Worm (Caenorhabditis elegans) whole organism, L2 larva: ENCODE measurements around the gene F41E6.15.

ENCODE experiments used
- F13H6.1 ChIP-seq: sonication (generic microtip); optimal IDR thresholded peaks from 2 replicates; lab custom pipeline; 2016; ENCODE audit warnings: missing genetic modification characterization, missing compliant biosample characterization
- R02D3.7 ChIP-seq: fragments of 150-350 bp; optimal IDR thresholded peaks from 2 replicates; lab custom pipeline; 2014; ENCODE audit warnings: missing biosample characterization, missing genetic modification characterization
- Y55F3AM.14 ChIP-seq: fragments of 200-800 bp; sonication (Bioruptor generic); optimal IDR thresholded peaks from 2 replicates; lab custom pipeline; 2018; ENCODE audit warnings: mild to moderate bottlenecking, missing genetic modification characterization, missing compliant biosample characterization
- ZK546.5 ChIP-seq: sonication (generic microtip); optimal IDR thresholded peaks from 2 replicates; lab custom pipeline; 2017; ENCODE audit warnings: missing biosample characterization, missing genetic modification characterization
- alr-1 ChIP-seq: fragments of 150-350 bp; optimal IDR thresholded peaks from 2 replicates; lab custom pipeline; 2014; ENCODE audit warnings: missing biosample characterization, missing genetic modification characterization
- aly-2 ChIP-seq: fragments of 150-350 bp; optimal IDR thresholded peaks from 2 replicates; lab custom pipeline; 2014; ENCODE audit warnings: missing biosample characterization, missing genetic modification characterization
- ama-1 ChIP-seq: fragments of 150-350 bp; optimal IDR thresholded peaks from 2 replicates; lab custom pipeline; 2018; ENCODE audit warnings: inconsistent platforms
- blmp-1 ChIP-seq: sonication (generic microtip); optimal IDR thresholded peaks from 2 replicates; lab custom pipeline; 2017; ENCODE audit warnings: missing genetic modification characterization, mild to moderate bottlenecking, missing compliant biosample characterization, antibody characterized with exemption, moderate library complexity; ENCODE audit not compliant: insufficient read depth
- ceh-16 ChIP-seq: fragments of 150-350 bp; optimal IDR thresholded peaks from 2 replicates; lab custom pipeline; 2014; ENCODE audit warnings: missing biosample characterization, missing genetic modification characterization
- crh-2 ChIP-seq: sonication (generic microtip); optimal IDR thresholded peaks from 2 replicates; lab custom pipeline; 2017; ENCODE audit warnings: missing biosample characterization, missing genetic modification characterization
- egl-27 ChIP-seq: sonication (generic microtip); optimal IDR thresholded peaks from 3 replicates; lab custom pipeline; 2017; ENCODE audit warnings: missing biosample characterization, missing genetic modification reagents, missing genetic modification characterization
- elt-3 ChIP-seq: sonication (generic microtip); optimal IDR thresholded peaks from 2 replicates; lab custom pipeline; 2017; ENCODE audit warnings: missing biosample characterization, missing genetic modification characterization
- fos-1 ChIP-seq: fragments of 150-350 bp; optimal IDR thresholded peaks from 2 replicates; lab custom pipeline; 2014; ENCODE audit warnings: missing biosample characterization, missing genetic modification characterization
- gmeb-1 ChIP-seq: fragments of 150-350 bp; optimal IDR thresholded peaks from 2 replicates; lab custom pipeline; 2014; ENCODE audit warnings: missing biosample characterization, missing genetic modification characterization
- lin-11 ChIP-seq: fragments of 150-350 bp; sonication (generic microtip); optimal IDR thresholded peaks from 2 replicates; lab custom pipeline; 2014; ENCODE audit warnings: missing biosample characterization, missing genetic modification characterization, inconsistent platforms, mixed read lengths
- lin-13 ChIP-seq: fragments of 150-350 bp; optimal IDR thresholded peaks from 2 replicates; lab custom pipeline; 2014; ENCODE audit warnings: missing biosample characterization, missing genetic modification reagents, missing genetic modification characterization
- lsy-2 ChIP-seq, 2 experiments: fragments of 150-350 bp in 1 of 2; sonication (generic microtip) in 1 of 2; optimal IDR thresholded peaks; 2 replicates each; lab custom pipeline; 2014 to 2017; ENCODE audit warnings: missing biosample characterization in 2 of 2, missing genetic modification characterization in 2 of 2
- mab-5 ChIP-seq: fragments of 150-350 bp; optimal IDR thresholded peaks from 2 replicates; lab custom pipeline; 2014; ENCODE audit warnings: missing biosample characterization, missing genetic modification characterization
- mbf-1 ChIP-seq: sonication (generic microtip); optimal IDR thresholded peaks from 2 replicates; lab custom pipeline; 2017; ENCODE audit warnings: missing biosample characterization, missing genetic modification characterization
- mdl-1 ChIP-seq, 2 experiments: fragments of 150-350 bp in 1 of 2; sonication (generic microtip) in 1 of 2; optimal IDR thresholded peaks; 2 replicates each; lab custom pipeline; 2017; ENCODE audit warnings: missing biosample characterization in 2 of 2, missing genetic modification characterization in 2 of 2
- nhr-10 ChIP-seq: sonication (generic microtip); optimal IDR thresholded peaks from 2 replicates; lab custom pipeline; 2017; ENCODE audit warnings: missing biosample characterization, missing genetic modification characterization
- nhr-11 ChIP-seq: fragments of 150-350 bp; optimal IDR thresholded peaks from 2 replicates; lab custom pipeline; 2014; ENCODE audit warnings: missing biosample characterization, missing genetic modification characterization
- nhr-12 ChIP-seq: fragments of 150-350 bp; optimal IDR thresholded peaks from 2 replicates; lab custom pipeline; 2014; ENCODE audit warnings: missing biosample characterization, missing genetic modification characterization
- nhr-129 ChIP-seq: fragments of 150-350 bp; optimal IDR thresholded peaks from 2 replicates; lab custom pipeline; 2014; ENCODE audit warnings: missing biosample characterization, missing genetic modification characterization
- nhr-21 ChIP-seq: fragments of 150-350 bp; optimal IDR thresholded peaks from 2 replicates; lab custom pipeline; 2014; ENCODE audit warnings: missing biosample characterization, missing genetic modification characterization
- nhr-23 ChIP-seq: fragments of 150-350 bp; optimal IDR thresholded peaks from 2 replicates; lab custom pipeline; 2014; ENCODE audit warnings: missing biosample characterization, missing genetic modification reagents, missing genetic modification characterization
- nhr-25 ChIP-seq: fragments of 150-350 bp; sonication (generic microtip); optimal IDR thresholded peaks from 3 replicates; lab custom pipeline; 2014; ENCODE audit warnings: missing biosample characterization, missing genetic modification characterization
- nhr-6 ChIP-seq: fragments of 150-350 bp; optimal IDR thresholded peaks from 2 replicates; lab custom pipeline; 2014; ENCODE audit warnings: missing biosample characterization, missing genetic modification characterization
- peb-1 ChIP-seq: fragments of 150-350 bp; optimal IDR thresholded peaks from 2 replicates; lab custom pipeline; 2014; ENCODE audit warnings: missing biosample characterization, missing genetic modification characterization
- sem-4 ChIP-seq: fragments of 150-350 bp; optimal IDR thresholded peaks from 2 replicates; lab custom pipeline; 2014; ENCODE audit warnings: missing biosample characterization, missing genetic modification reagents, missing genetic modification characterization
- skn-1 ChIP-seq: sonication (generic microtip); optimal IDR thresholded peaks from 2 replicates; lab custom pipeline; 2017; ENCODE audit warnings: missing biosample characterization, missing genetic modification characterization
- sma-3 ChIP-seq: sonication (generic microtip); optimal IDR thresholded peaks from 2 replicates; lab custom pipeline; 2016; ENCODE audit warnings: missing genetic modification reagents, missing genetic modification characterization, missing compliant biosample characterization
- sma-9 ChIP-seq, 2 experiments: fragments of 150-350 bp in 1 of 2; sonication (generic microtip) in 1 of 2; optimal IDR thresholded peaks; 2 replicates each; lab custom pipeline; 2014 to 2016; ENCODE audit warnings: missing genetic modification characterization in 2 of 2, mild to moderate bottlenecking in 1 of 2, missing biosample characterization in 1 of 2, missing compliant biosample characterization in 1 of 2, missing genetic modification reagents in 1 of 2, moderate library complexity in 1 of 2
- snpc-4 ChIP-seq: fragments of 150-350 bp; optimal IDR thresholded peaks from 2 replicates; lab custom pipeline; 2014; ENCODE audit warnings: missing biosample characterization, missing genetic modification characterization
- unc-39 ChIP-seq: fragments of 150-350 bp; optimal IDR thresholded peaks from 2 replicates; lab custom pipeline; 2014; ENCODE audit warnings: missing biosample characterization, missing genetic modification characterization
- unc-62 ChIP-seq: fragments of 150-350 bp; optimal IDR thresholded peaks from 2 replicates; lab custom pipeline; 2014; ENCODE audit warnings: missing biosample characterization, missing genetic modification reagents, missing genetic modification characterization
- zag-1 ChIP-seq: fragments of 150-350 bp; optimal IDR thresholded peaks from 2 replicates; lab custom pipeline; 2014; ENCODE audit warnings: missing biosample characterization, missing genetic modification characterization
- ztf-11 ChIP-seq: sonication (generic microtip); optimal IDR thresholded peaks from 2 replicates; lab custom pipeline; 2017; ENCODE audit warnings: missing biosample characterization, missing genetic modification characterization
- ztf-4 ChIP-seq: fragments of 150-350 bp; optimal IDR thresholded peaks from 2 replicates; lab custom pipeline; 2014; ENCODE audit warnings: missing biosample characterization, missing genetic modification characterization

The F41E6.15 gene

ce11 chrV:8602638-8603037 is at the start of gene F41E6.15:
Gene F41E6.15, minus strand, starts transcription at chrV:8602738.
- TF ChIP-seq ceh-16 (tag; lab: Kevin White, UChicago) (no peak), R02D3.7 (tag; lab: Kevin White, UChicago) (no peak), lin-11 (tag; lab: Kevin White, UChicago) (no peak), sma-3 (GFP tag; lab: Kevin White, UChicago) (no peak), sem-4 (tag; lab: Kevin White, UChicago) (no peak), alr-1 (tag; lab: Kevin White, UChicago) (no peak), zag-1 (tag; lab: Kevin White, UChicago) (no peak), ztf-4 (tag; lab: Kevin White, UChicago) (no peak), peb-1 (tag; lab: Kevin White, UChicago) (no peak), nhr-129 (tag; lab: Kevin White, UChicago) (no peak), nhr-21 (no peak), ZK546.5 (tag; lab: Kevin White, UChicago) (no peak), blmp-1 (tag; lab: Kevin White, UChicago) (no peak)

DNA sequence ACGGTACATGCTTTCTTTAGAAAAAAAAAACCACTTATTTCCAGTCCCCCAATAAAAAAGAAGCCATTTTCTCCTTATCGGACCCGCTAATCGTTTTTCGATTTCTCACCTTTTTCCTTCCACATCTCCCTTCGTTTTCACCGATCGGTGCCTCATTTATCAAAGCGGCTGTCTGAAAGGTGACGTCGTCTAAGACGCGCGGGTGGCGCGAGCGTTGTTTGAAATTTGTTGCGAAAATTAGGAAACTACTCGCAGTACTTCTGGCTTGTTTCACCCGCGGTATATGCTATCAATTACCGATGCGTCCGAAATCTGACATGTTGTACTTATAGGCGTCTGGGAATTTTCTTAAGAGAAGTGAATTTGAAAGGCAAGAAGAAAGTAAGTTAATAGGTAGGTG is 49.6 kb upstream of the F41E6.15 start:
- TF ChIP-seq mab-5 (tag; lab: Kevin White, UChicago): peak; percentile 33
- TF ChIP-seq snpc-4 (tag; lab: Kevin White, UChicago): no peak
- TF ChIP-seq nhr-21: peak; percentile 42
- no peak for TF ChIP-seq nhr-23 (tag; lab: Kevin White, UChicago)
- no peak for TF ChIP-seq crh-2 (tag; lab: Kevin White, UChicago)
- peak; percentile 27 for TF ChIP-seq nhr-25 (tag; lab: Kevin White, UChicago)
- no peak for TF ChIP-seq fos-1 (tag; lab: Kevin White, UChicago)
- no peak for TF ChIP-seq sma-3 (GFP tag; lab: Kevin White, UChicago)
- peak; percentile 70 for TF ChIP-seq sma-9 (GFP tag; optimal IDR thresholded peaks at IDR 0.05; lab: Kevin White, UChicago)
- TF ChIP-seq sma-9 (tag; optimal IDR thresholded peaks at IDR 0.05; lab: Kevin White, UChicago): no peak
- TF ChIP-seq peb-1 (tag; lab: Kevin White, UChicago): no peak
- no peak for TF ChIP-seq nhr-11 (tag; lab: Kevin White, UChicago)
- no peak for TF ChIP-seq R02D3.7 (tag; lab: Kevin White, UChicago)
- TF ChIP-seq aly-2 (tag; lab: Kevin White, UChicago): no peak
- no peak for TF ChIP-seq zag-1 (tag; lab: Kevin White, UChicago)
- no peak for TF ChIP-seq gmeb-1 (tag; lab: Kevin White, UChicago)
- peak; percentile 70 for TF ChIP-seq blmp-1 (tag; lab: Kevin White, UChicago)
- TF ChIP-seq Y55F3AM.14 (GFP tag; lab: Kevin White, UChicago): no peak
- TF ChIP-seq ceh-16 (tag; lab: Kevin White, UChicago): peak; percentile 78
- no peak for TF ChIP-seq ama-1
- TF ChIP-seq F13H6.1 (tag; lab: Kevin White, UChicago): no peak
- TF ChIP-seq unc-62 (GFP tag; lab: Kevin White, UChicago): no peak
- TF ChIP-seq ZK546.5 (tag; lab: Kevin White, UChicago): no peak
- TF ChIP-seq alr-1 (tag; lab: Kevin White, UChicago): no peak
- TF ChIP-seq lin-13 (GFP tag; lab: Kevin White, UChicago): no peak
- no peak for TF ChIP-seq nhr-12 (tag; lab: Kevin White, UChicago)
- no peak for TF ChIP-seq lin-11 (tag; lab: Kevin White, UChicago)
- no peak for TF ChIP-seq unc-39 (tag; lab: Kevin White, UChicago)
- TF ChIP-seq nhr-6 (tag; lab: Kevin White, UChicago): no peak
- peak; percentile 45 for TF ChIP-seq egl-27 (tag; lab: Kevin White, UChicago)
- TF ChIP-seq sem-4 (tag; lab: Kevin White, UChicago): no peak
- TF ChIP-seq mdl-1 (tag; optimal IDR thresholded peaks at IDR 0.05; lab: Kevin White, UChicago): no peak
- TF ChIP-seq lsy-2 (tag; optimal IDR thresholded peaks at IDR 0.05; lab: Kevin White, UChicago): no peak
- no peak for TF ChIP-seq mbf-1 (tag; lab: Kevin White, UChicago)
- no peak for TF ChIP-seq nhr-10 (tag; lab: Kevin White, UChicago)

DNA sequence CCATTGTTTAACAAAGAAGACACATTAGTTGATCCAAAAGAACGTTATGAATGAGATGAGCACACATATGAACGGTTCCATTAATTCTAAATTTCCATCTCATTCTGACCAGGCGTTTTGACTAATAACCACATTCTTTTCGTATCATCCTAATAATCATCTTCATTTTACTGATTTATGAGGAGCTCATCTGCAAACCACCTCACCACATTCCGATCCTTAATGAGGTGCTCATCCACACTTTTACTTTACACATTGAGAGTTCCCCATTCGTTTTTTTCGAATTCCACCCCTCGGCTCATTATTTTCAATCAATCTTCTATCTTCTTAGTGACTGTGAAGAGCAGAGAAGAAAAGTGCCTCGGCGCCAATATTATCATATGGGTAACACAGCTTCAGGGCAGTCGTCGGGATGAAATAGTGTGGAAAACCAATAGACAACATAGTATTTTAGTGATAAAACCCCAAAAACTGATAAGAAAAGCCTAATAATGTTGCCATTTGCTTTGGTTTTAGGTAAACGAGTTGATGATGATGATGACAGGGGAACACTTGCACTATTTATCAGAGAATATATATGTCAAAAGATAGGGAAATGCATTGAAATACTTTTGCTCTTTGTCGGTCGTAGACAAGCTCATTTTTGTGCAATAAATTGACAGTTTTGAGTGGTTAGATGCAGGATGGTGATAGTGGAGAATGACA is 48.6 kb upstream of the F41E6.15 start:
- TF ChIP-seq fos-1 (tag; lab: Kevin White, UChicago) (peak; percentile 98), snpc-4 (tag; lab: Kevin White, UChicago) (no peak), crh-2 (tag; lab: Kevin White, UChicago) (peak; percentile 59), skn-1 (peak; percentile 93), elt-3 (no peak), alr-1 (tag; lab: Kevin White, UChicago) (no peak), nhr-12 (tag; lab: Kevin White, UChicago) (no peak), sma-3 (GFP tag; lab: Kevin White, UChicago) (peak; percentile 33), sem-4 (tag; lab: Kevin White, UChicago) (no peak), nhr-11 (tag; lab: Kevin White, UChicago) (no peak), ztf-11 (tag; lab: Kevin White, UChicago) (no peak), zag-1 (tag; lab: Kevin White, UChicago) (no peak), R02D3.7 (tag; lab: Kevin White, UChicago) (no peak), nhr-129 (tag; lab: Kevin White, UChicago) (no peak), F13H6.1 (tag; lab: Kevin White, UChicago) (peak; percentile 70), lsy-2 (tag; optimal IDR thresholded peaks at IDR 0.05; lab: Kevin White, UChicago) (peak in 1 of 2 experiments; percentile 1), ZK546.5 (tag; lab: Kevin White, UChicago) (no peak), sma-9 (GFP tag; optimal IDR thresholded peaks at IDR 0.05; lab: Kevin White, UChicago) (peak; percentile 87), sma-9 (tag; optimal IDR thresholded peaks at IDR 0.05; lab: Kevin White, UChicago) (no peak), gmeb-1 (tag; lab: Kevin White, UChicago) (peak; percentile 12)
- TF ChIP-seq, all 48 proteins: peak for 8
